Fruit fly (Drosophila melanogaster) S2 (cell line): ENCODE results near the gene RasGAP1.

Experiments used
- CG8478 ChIP-seq: fragments of >200 bp; optimal IDR thresholded peaks from 2 replicates; lab custom pipeline; 2018
- CTCF ChIP-seq, 2 experiments: fragments of >200 bp; optimal IDR thresholded peaks; 2 replicates each; lab custom pipeline; 2018

- TF ChIP-seq CG8478 (lab: Kevin White, UChicago) (no peak), CTCF (optimal IDR thresholded peaks at IDR 0.05; lab: Kevin White, UChicago) (no peak)
Observed at dm6 chr3L:9823797-9824196, 31.3 kb downstream of the RasGAP1 start, which contains the start of gene Ilp5.
